Worm (Caenorhabditis elegans) whole organism, L4/young adult: ENCODE results near the gene fshr-1.

Experiments used
- W03F9.2 ChIP-seq: fragments of 150-350 bp; optimal IDR thresholded peaks from 2 replicates; lab custom pipeline; 2014; ENCODE audit warnings: missing biosample characterization, missing genetic modification characterization
- dao-5 ChIP-seq: sonication (generic microtip); optimal IDR thresholded peaks from 2 replicates; lab custom pipeline; 2016; ENCODE audit warnings: missing genotype, missing genetic modification characterization, moderate library complexity, missing compliant biosample characterization
- him-1 ChIP-seq: sonication (generic microtip); optimal IDR thresholded peaks from 2 replicates; lab custom pipeline; 2016; ENCODE audit warnings: missing genotype, missing genetic modification reagents, missing genetic modification characterization, missing compliant biosample characterization

- TF ChIP-seq dao-5 (no peak), W03F9.2 (tag; lab: Kevin White, UChicago) (no peak), him-1 (tag; lab: Kevin White, UChicago) (no peak)
Measured at ce11 chrV:9899278-9899677, 9.6 kb downstream of the fshr-1 start, which contains the start of gene egl-47.
